Worm (Caenorhabditis elegans): Measurements from ENCODE around the gene pcp-5.

The pcp-5 gene

DNA sequence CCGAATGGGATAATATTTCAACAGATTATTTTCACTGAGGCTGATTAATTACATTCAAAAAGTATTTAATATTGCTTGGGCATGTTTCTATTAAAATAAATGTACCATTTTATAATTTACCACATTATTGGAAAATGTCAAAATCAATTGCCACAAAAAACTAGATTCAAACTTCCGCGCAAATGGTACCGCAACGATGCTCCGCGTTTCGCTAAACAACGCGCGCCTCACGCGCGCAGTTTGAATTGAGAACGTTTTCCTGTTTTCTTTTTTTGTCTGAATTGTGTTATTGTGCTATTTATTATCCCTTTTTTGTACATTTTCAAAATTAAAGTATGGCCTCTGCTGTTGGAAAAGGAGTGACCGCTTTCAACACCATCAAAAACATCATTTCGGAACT, 33.4 kb upstream of the pcp-5 start, which contains the start of gene C29E4.12:
Gene C29E4.12 (plus strand): TSS at position 333 of the 400 bp plus-strand sequence.
- TF ChIP-seq F37B4.10 (GFP tag; IDR thresholded peaks at IDR 0.05): no peak
- TF ChIP-seq unc-62 (GFP tag; optimal IDR thresholded peaks at IDR 0.05): no peak
- no peak for TF ChIP-seq ekl-4 (GFP tag; IDR thresholded peaks at IDR 0.05)
- TF ChIP-seq mcd-1 (GFP tag; IDR thresholded peaks at IDR 0.05): peak; percentile 58
- TF ChIP-seq rpc-1 (optimal IDR thresholded peaks at IDR 0.05): no peak
- TF ChIP-seq rpc-1 (tag; optimal IDR thresholded peaks at IDR 0.05): no peak
- no peak for TF ChIP-seq Y53G8AR.9 (GFP tag; conservative IDR thresholded peaks at IDR 0.05)
- no peak for TF ChIP-seq lin-26 (GFP tag; IDR thresholded peaks at IDR 0.05)
- TF ChIP-seq madf-10 (tag; optimal IDR thresholded peaks at IDR 0.05): no peak
- TF ChIP-seq F52B5.7 (tag; optimal IDR thresholded peaks at IDR 0.05): no peak
- peak; percentile 12 for TF ChIP-seq F23B12.7 (tag; optimal IDR thresholded peaks at IDR 0.05; ENCODE audit: insufficient read depth)
- TF ChIP-seq hsf-1 (GFP tag; IDR thresholded peaks at IDR 0.05): no peak
- no peak for TF ChIP-seq nhr-90 (tag; optimal IDR thresholded peaks at IDR 0.05)
- no peak; the same call in 1 of the 2 replicates for TF ChIP-seq F33H1.4 (GFP tag; IDR thresholded peaks at IDR 0.05)
- peak in 1 of 3 experiments; percentile 90 for TF ChIP-seq lin-35 (GFP tag; optimal IDR thresholded peaks at IDR 0.05)
- TF ChIP-seq pha-4 (tag; optimal IDR thresholded peaks at IDR 0.05): no peak
- no peak for TF ChIP-seq zfh-2 (GFP tag; conservative IDR thresholded peaks at IDR 0.05)
- TF ChIP-seq attf-5 (GFP tag; optimal IDR thresholded peaks at IDR 0.05): peak; percentile 74
- no peak for TF ChIP-seq snpc-1.3 (tag; optimal IDR thresholded peaks at IDR 0.05; ENCODE audit: insufficient read depth)
- TF ChIP-seq ets-4 (GFP tag; optimal IDR thresholded peaks at IDR 0.05): no peak
- no peak for TF ChIP-seq snpc-4 (GFP tag; optimal IDR thresholded peaks at IDR 0.05)
- TF ChIP-seq snpc-4 (tag; optimal IDR thresholded peaks at IDR 0.05): no peak
- no peak for TF ChIP-seq chd-7 (tag; optimal IDR thresholded peaks at IDR 0.05)
- TF ChIP-seq athp-1 (tag; optimal IDR thresholded peaks at IDR 0.05): no peak
- no peak for TF ChIP-seq nhr-179 (tag; optimal IDR thresholded peaks at IDR 0.05)
- TF ChIP-seq nfyb-1 (GFP tag; IDR thresholded peaks at IDR 0.05): no peak
- TF ChIP-seq efl-1 (GFP tag; optimal IDR thresholded peaks at IDR 0.05): peak; percentile 78
- no peak for TF ChIP-seq aptf-3 (GFP tag; IDR thresholded peaks at IDR 0.05)
- TF ChIP-seq sptf-2 (GFP tag; optimal IDR thresholded peaks at IDR 0.05): no peak
- no peak for TF ChIP-seq K12H6.12 (tag; optimal IDR thresholded peaks at IDR 0.05)
- no peak for TF ChIP-seq D2030.7 (GFP tag; IDR thresholded peaks at IDR 0.05)
- TF ChIP-seq sea-2 (GFP tag; IDR thresholded peaks at IDR 0.05): no peak
- no peak for TF ChIP-seq Y56A3A.18 (GFP tag; IDR thresholded peaks at IDR 0.05)
- peak; percentile 65 for TF ChIP-seq dpl-1 (GFP tag; optimal IDR thresholded peaks at IDR 0.05)
- TF ChIP-seq dox-1 (GFP tag; IDR thresholded peaks at IDR 0.05): no peak
- TF ChIP-seq ceh-100 (GFP tag; IDR thresholded peaks at IDR 0.05): no peak
- no peak for TF ChIP-seq rcor-1 (GFP tag; IDR thresholded peaks at IDR 0.05)
- no peak for TF ChIP-seq cebp-1 (GFP tag; IDR thresholded peaks at IDR 0.05)
- TF ChIP-seq cebp-1 (tag; optimal IDR thresholded peaks at IDR 0.05): no peak
- no peak for TF ChIP-seq lag-1 (GFP tag; IDR thresholded peaks at IDR 0.05)
- TF ChIP-seq let-607 (tag; optimal IDR thresholded peaks at IDR 0.05): no peak
- no peak for TF ChIP-seq ztf-22 (GFP tag; optimal IDR thresholded peaks at IDR 0.05)
- TF ChIP-seq lin-54 (GFP tag; optimal IDR thresholded peaks at IDR 0.05): peak; percentile 94
- TF ChIP-seq F22D6.2 (tag; optimal IDR thresholded peaks at IDR 0.05): no peak
- no peak for TF ChIP-seq hlh-12 (tag; optimal IDR thresholded peaks at IDR 0.05)
- no peak for TF ChIP-seq snpc-3.4 (tag; optimal IDR thresholded peaks at IDR 0.05)
- no peak for TF ChIP-seq ceh-91 (GFP tag; IDR thresholded peaks at IDR 0.05)
- TF ChIP-seq mxl-1 (tag; optimal IDR thresholded peaks at IDR 0.05): no peak
- no peak for TF ChIP-seq B0261.1 (tag; optimal IDR thresholded peaks at IDR 0.05)
- TF ChIP-seq zim-3 (tag; optimal IDR thresholded peaks at IDR 0.05): no peak
- no peak for TF ChIP-seq Y53F4B.3 (GFP tag; IDR thresholded peaks at IDR 0.05)
